Worm (Caenorhabditis elegans): ENCODE data around the gene T26E4.4.

DNA sequence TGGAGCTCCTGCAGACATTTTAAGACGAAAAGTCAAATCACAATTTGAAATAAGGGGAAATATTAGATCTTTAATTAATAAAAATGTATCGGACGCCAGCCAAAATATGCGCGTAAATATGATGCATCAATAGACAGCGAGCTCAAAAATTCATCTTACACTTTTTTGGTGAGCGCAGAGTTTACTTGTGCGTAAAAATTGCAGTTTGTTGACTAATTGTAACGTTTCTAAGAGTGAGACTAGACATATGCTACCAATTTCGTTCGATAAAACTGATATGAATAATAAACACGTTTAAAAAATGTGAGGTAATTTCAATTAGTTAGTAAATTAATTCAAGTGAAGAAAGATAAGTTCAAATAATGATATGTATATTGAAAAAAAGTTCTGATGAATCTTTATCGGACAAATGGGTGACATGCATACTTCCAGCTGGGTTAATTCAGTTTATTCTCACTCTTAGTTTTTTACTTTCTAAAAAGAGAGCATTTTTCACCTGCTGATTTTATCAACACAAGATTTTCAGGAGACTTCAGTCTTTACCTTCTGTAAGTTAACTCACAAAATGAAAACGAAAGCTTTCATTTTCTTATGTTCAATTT lies 13.1 kb downstream of the T26E4.4 start, which contains the start of the genes nhr-285 and irld-52:
- no peak for TF ChIP-seq C34F6.9 (tag; optimal IDR thresholded peaks at IDR 0.05)
- no peak for TF ChIP-seq aly-2 (tag; optimal IDR thresholded peaks at IDR 0.05)
- no peak for TF ChIP-seq lsy-2 (tag; optimal IDR thresholded peaks at IDR 0.05)

Measured in whole organism, L2 larva.